Fruit fly (Drosophila melanogaster): Measurements from ENCODE around the gene CG43050.

Gene CG43050

DNA sequence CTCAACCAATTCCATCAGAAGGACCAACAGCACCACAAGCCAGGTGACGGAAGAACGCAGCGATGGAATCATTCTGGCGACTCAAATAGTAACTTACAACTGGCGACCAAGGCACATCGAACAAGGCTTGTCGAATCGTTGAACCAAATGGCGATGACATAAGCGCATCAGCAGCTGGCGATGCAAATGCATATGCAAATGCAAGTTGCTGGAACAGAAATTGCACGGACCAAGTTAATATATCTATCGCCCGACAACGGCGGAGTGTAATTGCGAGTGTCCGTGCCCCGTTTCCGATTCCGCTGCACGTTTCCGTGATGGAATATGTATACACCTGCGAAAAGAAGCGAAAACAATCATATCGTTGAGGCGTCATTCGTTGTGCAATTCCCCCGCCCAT, at the start of gene CG43050, which contains the start of gene CG44198:
CG43050 (plus strand) TSS at position 261 of the 400 bp plus-strand sequence.
CG44198 (minus strand) TSS at position 101 of the 400 bp plus-strand sequence.
- TF ChIP-seq Dfd (GFP tag; optimal IDR thresholded peaks at IDR 0.05) (no peak), Myc (optimal IDR thresholded peaks at IDR 0.05) (no peak), dsf (GFP tag; optimal IDR thresholded peaks at IDR 0.05; ENCODE audit: borderline replicate concordance) (no peak), Mio (GFP tag; optimal IDR thresholded peaks at IDR 0.05) (no peak), Sp1 (GFP tag; optimal IDR thresholded peaks at IDR 0.05) (no peak), HLH106 (tag; optimal IDR thresholded peaks at IDR 0.05) (no peak), ey (GFP tag; optimal IDR thresholded peaks at IDR 0.05) (no peak), dl (GFP tag; optimal IDR thresholded peaks at IDR 0.05; ENCODE audit: insufficient read depth in 1 of 2, partially characterized antibody in 2 of 2) (no peak)

DNA sequence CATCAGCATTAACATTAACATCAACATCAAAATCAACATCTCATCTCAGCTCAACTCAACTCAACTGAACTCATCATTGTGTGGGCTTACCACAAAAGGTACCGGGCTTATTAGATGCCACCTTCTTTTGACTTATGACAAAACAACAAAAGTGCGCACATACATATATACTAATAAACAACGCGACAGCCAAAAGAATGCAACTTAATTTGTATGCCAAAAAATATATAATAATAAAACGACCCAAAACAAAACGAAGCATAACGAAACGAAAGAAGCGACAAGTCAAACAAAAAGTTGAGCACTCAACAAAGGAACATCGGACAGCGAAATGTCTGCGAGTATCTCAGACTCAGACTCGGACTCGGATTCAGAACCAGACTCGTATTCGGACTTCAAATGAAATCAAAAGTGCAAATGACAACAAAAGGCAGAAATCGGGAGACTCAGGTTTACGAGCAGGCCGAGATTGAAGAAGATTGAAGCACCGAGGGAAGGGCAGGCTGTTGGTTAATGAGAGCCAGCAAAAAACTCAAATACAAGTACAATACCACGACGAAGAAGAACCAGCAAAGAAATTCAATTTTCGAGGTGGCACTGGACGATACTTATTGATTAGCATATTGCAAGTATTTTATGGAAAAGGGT, 49.3 kb upstream of the CG43050 start:
- TF ChIP-seq brk (GFP tag; optimal IDR thresholded peaks at IDR 0.05): peak; percentile 41
- peak; percentile 35 for TF ChIP-seq psq (GFP tag; optimal IDR thresholded peaks at IDR 0.05)
- TF ChIP-seq usp (GFP tag; optimal IDR thresholded peaks at IDR 0.05): no peak
- no peak for TF ChIP-seq N (GFP tag; optimal IDR thresholded peaks at IDR 0.05)
- no peak for TF ChIP-seq Hnf4 (GFP tag; optimal IDR thresholded peaks at IDR 0.05)
- TF ChIP-seq dsf (GFP tag; optimal IDR thresholded peaks at IDR 0.05; ENCODE audit: borderline replicate concordance): no peak
- no peak for TF ChIP-seq lola (GFP tag; optimal IDR thresholded peaks at IDR 0.05)
- TF ChIP-seq Hr83 (GFP tag; optimal IDR thresholded peaks at IDR 0.05; ENCODE audit: poor library complexity, severe bottlenecking): no peak
- TF ChIP-seq br (GFP tag; optimal IDR thresholded peaks at IDR 0.05): no peak
- no peak for TF ChIP-seq Hr78 (GFP tag; optimal IDR thresholded peaks at IDR 0.05)
- no peak for TF ChIP-seq foxo (GFP tag; optimal IDR thresholded peaks at IDR 0.05)
- peak; percentile 4 for TF ChIP-seq h (GFP tag; optimal IDR thresholded peaks at IDR 0.05)
- no peak for TF ChIP-seq ey (GFP tag; optimal IDR thresholded peaks at IDR 0.05)
- TF ChIP-seq Dif (GFP tag; optimal IDR thresholded peaks at IDR 0.05; ENCODE audit: partially characterized antibody): no peak
- TF ChIP-seq Sp1 (GFP tag; optimal IDR thresholded peaks at IDR 0.05): no peak
- no peak for TF ChIP-seq Dfd (GFP tag; optimal IDR thresholded peaks at IDR 0.05)
- TF ChIP-seq sv (GFP tag; optimal IDR thresholded peaks at IDR 0.05): no peak
- no peak for TF ChIP-seq tai (GFP tag; optimal IDR thresholded peaks at IDR 0.05)
- no peak for TF ChIP-seq Vsx2 (GFP tag; optimal IDR thresholded peaks at IDR 0.05; ENCODE audit: partially characterized antibody)
- TF ChIP-seq Rel (GFP tag; optimal IDR thresholded peaks at IDR 0.05): no peak
- TF ChIP-seq Rel (tag; optimal IDR thresholded peaks at IDR 0.05): peak; percentile 21
- peak; percentile 5 for TF ChIP-seq CrebA (GFP tag; optimal IDR thresholded peaks at IDR 0.05; ENCODE audit: borderline replicate concordance)
- no peak for TF ChIP-seq jim (GFP tag; optimal IDR thresholded peaks at IDR 0.05)
- no peak for TF ChIP-seq pan (optimal IDR thresholded peaks at IDR 0.05)
- TF ChIP-seq OdsH (GFP tag; optimal IDR thresholded peaks at IDR 0.05): no peak
- no peak for TF ChIP-seq dl (GFP tag; optimal IDR thresholded peaks at IDR 0.05; ENCODE audit: insufficient read depth in 1 of 2, partially characterized antibody in 2 of 2)
- no peak for TF ChIP-seq CG9705 (GFP tag; optimal IDR thresholded peaks at IDR 0.05)
- TF ChIP-seq Myc (optimal IDR thresholded peaks at IDR 0.05): no peak

DNA sequence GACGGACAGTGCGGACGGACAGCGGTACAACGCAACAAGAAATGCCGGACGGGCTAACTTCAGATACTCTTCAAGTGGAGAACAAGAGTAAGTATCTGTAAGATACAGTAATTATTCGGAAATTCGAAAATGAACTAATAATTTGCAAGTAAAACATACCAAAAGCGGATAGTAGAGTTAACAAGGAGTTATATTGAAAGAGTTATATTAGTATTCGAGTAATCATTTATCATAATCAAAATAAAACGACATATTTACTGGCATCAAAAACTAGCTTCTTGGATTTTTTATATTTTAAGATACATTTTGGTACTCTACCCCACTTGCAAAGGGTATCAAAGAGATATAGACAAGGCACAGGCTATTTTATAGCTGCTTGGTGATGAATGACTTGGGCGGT, 47.8 kb upstream of the CG43050 start:
- no peak for TF ChIP-seq woc (GFP tag; optimal IDR thresholded peaks at IDR 0.05)
- TF ChIP-seq HLH106 (tag; optimal IDR thresholded peaks at IDR 0.05): no peak
- no peak for TF ChIP-seq CrebA (GFP tag; optimal IDR thresholded peaks at IDR 0.05; ENCODE audit: borderline replicate concordance)
- TF ChIP-seq h (GFP tag; optimal IDR thresholded peaks at IDR 0.05): no peak
- TF ChIP-seq brk (GFP tag; optimal IDR thresholded peaks at IDR 0.05): no peak
- no peak for TF ChIP-seq dl (GFP tag; optimal IDR thresholded peaks at IDR 0.05; ENCODE audit: insufficient read depth in 1 of 2, partially characterized antibody in 2 of 2)
- no peak for TF ChIP-seq jim (GFP tag; optimal IDR thresholded peaks at IDR 0.05)
- TF ChIP-seq br (GFP tag; optimal IDR thresholded peaks at IDR 0.05): no peak
- TF ChIP-seq Dfd (GFP tag; optimal IDR thresholded peaks at IDR 0.05): no peak
- TF ChIP-seq Rel (GFP tag; optimal IDR thresholded peaks at IDR 0.05): no peak
- TF ChIP-seq Rel (tag; optimal IDR thresholded peaks at IDR 0.05): no peak
- no peak for TF ChIP-seq dmrt93B (GFP tag; optimal IDR thresholded peaks at IDR 0.05)
- no peak for TF ChIP-seq lola (GFP tag; optimal IDR thresholded peaks at IDR 0.05)
- no peak for TF ChIP-seq Hnf4 (GFP tag; optimal IDR thresholded peaks at IDR 0.05)
- TF ChIP-seq tai (GFP tag; optimal IDR thresholded peaks at IDR 0.05): no peak

DNA sequence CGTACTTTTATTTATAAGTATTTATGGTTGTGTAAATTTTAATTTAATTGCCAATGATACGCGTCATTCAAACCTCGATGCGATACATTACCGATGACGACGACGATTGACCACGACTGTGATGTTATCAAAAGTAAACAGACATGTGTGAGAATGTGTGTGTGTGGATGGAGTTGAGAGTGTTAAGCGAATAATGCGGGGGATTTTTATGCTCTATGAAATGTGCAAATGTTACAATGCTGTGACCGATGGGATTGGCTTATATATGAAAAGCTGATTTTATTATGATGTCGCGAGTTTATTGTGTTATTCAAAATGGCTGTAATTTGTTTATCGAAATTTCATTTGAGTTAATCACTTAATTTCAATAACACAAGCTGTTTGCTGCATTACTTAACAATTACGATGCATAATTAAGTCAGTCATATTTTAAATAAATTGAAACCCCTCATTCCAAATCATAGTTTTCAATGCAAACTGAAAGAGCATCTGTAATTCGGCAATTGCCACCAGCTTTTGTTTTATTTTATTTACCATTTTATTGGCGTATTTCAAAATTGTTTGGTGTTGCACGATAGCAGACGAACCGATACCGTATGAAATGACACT, 46.2 kb upstream of the CG43050 start:
- TF ChIP-seq fru (GFP tag; optimal IDR thresholded peaks at IDR 0.05) (peak; percentile 53), woc (GFP tag; optimal IDR thresholded peaks at IDR 0.05) (peak; percentile 33), CG9705 (GFP tag; optimal IDR thresholded peaks at IDR 0.05) (no peak), lola (GFP tag; optimal IDR thresholded peaks at IDR 0.05) (no peak), dl (GFP tag; optimal IDR thresholded peaks at IDR 0.05; ENCODE audit: insufficient read depth in 1 of 2, partially characterized antibody in 2 of 2) (no peak), Sp1 (GFP tag; optimal IDR thresholded peaks at IDR 0.05) (peak; percentile 39), h (GFP tag; optimal IDR thresholded peaks at IDR 0.05) (peak; percentile 41), CrebA (GFP tag; optimal IDR thresholded peaks at IDR 0.05; ENCODE audit: borderline replicate concordance) (no peak), Rel (GFP tag; optimal IDR thresholded peaks at IDR 0.05) (no peak), Rel (tag; optimal IDR thresholded peaks at IDR 0.05) (peak; percentile 74), ey (GFP tag; optimal IDR thresholded peaks at IDR 0.05) (peak; percentile 60), CG32264 (GFP tag; optimal IDR thresholded peaks at IDR 0.05) (no peak), dsf (GFP tag; optimal IDR thresholded peaks at IDR 0.05; ENCODE audit: borderline replicate concordance) (no peak), Hr78 (GFP tag; optimal IDR thresholded peaks at IDR 0.05) (no peak), psq (GFP tag; optimal IDR thresholded peaks at IDR 0.05) (peak; percentile 38), foxo (GFP tag; optimal IDR thresholded peaks at IDR 0.05) (peak in 1 of 2 experiments; percentile 48), br (GFP tag; optimal IDR thresholded peaks at IDR 0.05) (peak; percentile 41), dmrt93B (GFP tag; optimal IDR thresholded peaks at IDR 0.05) (peak; percentile 14), rgr (GFP tag; optimal IDR thresholded peaks at IDR 0.05) (peak; percentile 25), HLH106 (tag; optimal IDR thresholded peaks at IDR 0.05) (peak; percentile 41), Vsx2 (GFP tag; optimal IDR thresholded peaks at IDR 0.05; ENCODE audit: partially characterized antibody) (no peak), Jra (GFP tag; optimal IDR thresholded peaks at IDR 0.05) (no peak), Dif (GFP tag; optimal IDR thresholded peaks at IDR 0.05; ENCODE audit: partially characterized antibody) (no peak), OdsH (GFP tag; optimal IDR thresholded peaks at IDR 0.05) (peak; percentile 55), GATAd (GFP tag; optimal IDR thresholded peaks at IDR 0.05) (no peak)

Data from whole organism, wandering third instar larva.